Fruit fly (Drosophila melanogaster) whole organism, embryonic: ENCODE measurements around the gene Ist1.

Experiments
- Atf-2 ChIP-seq: fragments of 200-800 bp; sonication (Bioruptor generic); optimal IDR thresholded peaks from 2 replicates; lab custom pipeline; 2016; ENCODE audit warnings: missing biosample characterization, missing genetic modification characterization
- Atf6 ChIP-seq: fragments of 200-800 bp; sonication (Bioruptor generic); IDR thresholded peaks from 2 replicates; pipeline ENCODE4 v1.3.6; 2022; ENCODE audit warnings: missing biosample characterization, missing genetic modification characterization
- BEAF-32 ChIP-seq: fragments of 200-800 bp; sonication (Bioruptor generic); optimal IDR thresholded peaks from 3 replicates; lab custom pipeline; 2017; ENCODE audit warnings: missing biosample characterization, missing genetic modification characterization, mild to moderate bottlenecking, moderate library complexity, missing genetic modification reagents
- CG10543 ChIP-seq: fragments of 200-800 bp; sonication (Bioruptor generic); optimal IDR thresholded peaks from 3 replicates; lab custom pipeline; 2017; ENCODE audit warnings: missing biosample characterization, mild to moderate bottlenecking, missing genetic modification characterization, moderate library complexity
- CG11247 ChIP-seq: fragments of 200-800 bp; sonication (Bioruptor generic); IDR thresholded peaks from 2 replicates; pipeline ENCODE4 v1.3.6; 2022; ENCODE audit warnings: missing biosample characterization, missing genetic modification characterization
- CG13123 ChIP-seq: fragments of 200-800 bp; sonication (Bioruptor generic); optimal IDR thresholded peaks from 2 replicates; lab custom pipeline; 2016; ENCODE audit warnings: missing biosample characterization, missing genetic modification characterization
- CG13624 ChIP-seq: fragments of 200-800 bp; sonication (Bioruptor generic); optimal IDR thresholded peaks from 2 replicates; lab custom pipeline; 2016; ENCODE audit warnings: missing biosample characterization, missing genetic modification characterization
- CG13775 ChIP-seq: fragments of 200-800 bp; sonication (Bioruptor generic); optimal IDR thresholded peaks from 3 replicates; lab custom pipeline; 2017; ENCODE audit warnings: missing biosample characterization, mild to moderate bottlenecking, missing genetic modification characterization
- CG1529 ChIP-seq: fragments of 200-800 bp; sonication (Bioruptor generic); optimal IDR thresholded peaks from 3 replicates; lab custom pipeline; 2018; ENCODE audit warnings: missing biosample characterization, missing genetic modification characterization
- CG16815 ChIP-seq: fragments of 200-800 bp; sonication (Bioruptor generic); optimal IDR thresholded peaks from 3 replicates; lab custom pipeline; 2017; ENCODE audit warnings: missing biosample characterization, mild to moderate bottlenecking, missing genetic modification characterization
- CG1832 ChIP-seq: fragments of 200-800 bp; sonication (Bioruptor generic); optimal IDR thresholded peaks from 2 replicates; lab custom pipeline; 2017; ENCODE audit warnings: missing biosample characterization, mild to moderate bottlenecking, missing genetic modification characterization, inconsistent platforms
- CG30403 ChIP-seq: fragments of 200-800 bp; sonication (Bioruptor generic); optimal IDR thresholded peaks from 3 replicates; lab custom pipeline; 2016; ENCODE audit warnings: missing biosample characterization, missing genetic modification characterization
- CG3163 ChIP-seq: fragments of 200-800 bp; sonication (Bioruptor generic); optimal IDR thresholded peaks from 3 replicates; lab custom pipeline; 2016; ENCODE audit warnings: missing biosample characterization, missing genetic modification characterization
- CG33213 ChIP-seq: fragments of 200-800 bp; sonication (Bioruptor generic); optimal IDR thresholded peaks from 3 replicates; lab custom pipeline; 2016; ENCODE audit warnings: missing biosample characterization, missing genetic modification characterization
- CG42726 ChIP-seq: fragments of 200-800 bp; sonication (Bioruptor generic); IDR thresholded peaks from 2 replicates; pipeline ENCODE4 v1.3.6; 2022; ENCODE audit warnings: missing biosample characterization, missing genetic modification characterization; ENCODE audit not compliant: partially characterized antibody
- CG4282 ChIP-seq: fragments of 200-800 bp; sonication (Bioruptor generic); optimal IDR thresholded peaks from 2 replicates; lab custom pipeline; 2016; ENCODE audit warnings: missing biosample characterization, missing genetic modification characterization
- CG4328 ChIP-seq: fragments of 200-800 bp; sonication (Bioruptor generic); optimal IDR thresholded peaks from 3 replicates; lab custom pipeline; 2017; ENCODE audit warnings: missing biosample characterization, missing genetic modification reagents, missing genetic modification characterization
- CG6654 ChIP-seq: fragments of 200-800 bp; sonication (Bioruptor generic); optimal IDR thresholded peaks from 2 replicates; lab custom pipeline; 2017; ENCODE audit warnings: missing biosample characterization, mild to moderate bottlenecking, missing genetic modification characterization
- CG6791 ChIP-seq: fragments of 200-800 bp; sonication (Bioruptor generic); IDR thresholded peaks from 3 replicates; pipeline ENCODE4 v1.3.6; 2022; ENCODE audit warnings: missing biosample characterization, missing genetic modification characterization; ENCODE audit not compliant: partially characterized antibody
- CG7271 ChIP-seq: fragments of 200-800 bp; sonication (Bioruptor generic); optimal IDR thresholded peaks from 2 replicates; lab custom pipeline; 2018; ENCODE audit warnings: missing biosample characterization, mild to moderate bottlenecking, missing genetic modification characterization, moderate library complexity
- CG7556 ChIP-seq: fragments of 200-800 bp; sonication (Bioruptor generic); optimal IDR thresholded peaks from 2 replicates; lab custom pipeline; 2017; ENCODE audit warnings: missing biosample characterization, mild to moderate bottlenecking, missing genetic modification characterization
- CG8388 ChIP-seq: fragments of 200-800 bp; sonication (Bioruptor generic); optimal IDR thresholded peaks from 2 replicates; lab custom pipeline; 2019; ENCODE audit warnings: missing biosample characterization, mild to moderate bottlenecking, missing genetic modification characterization, moderate library complexity
- CG8944 ChIP-seq: fragments of 200-800 bp; sonication (Bioruptor generic); optimal IDR thresholded peaks from 3 replicates; lab custom pipeline; 2016; ENCODE audit warnings: missing biosample characterization, missing genetic modification characterization
- CG9215 ChIP-seq: fragments of 200-800 bp; sonication (Bioruptor generic); IDR thresholded peaks from 2 replicates; pipeline ENCODE4 v1.3.6; 2022; ENCODE audit warnings: missing biosample characterization, missing genetic modification characterization
- Fer3 ChIP-seq: fragments of 200-800 bp; sonication (Bioruptor generic); optimal IDR thresholded peaks from 2 replicates; lab custom pipeline; 2018; ENCODE audit warnings: missing biosample characterization, mild to moderate bottlenecking, missing genetic modification characterization, moderate library complexity
- HLH54F ChIP-seq: fragments of 200-800 bp; sonication (Bioruptor generic); optimal IDR thresholded peaks from 3 replicates; lab custom pipeline; 2016; ENCODE audit warnings: missing biosample characterization, missing genetic modification characterization
- HLHmδ ChIP-seq: fragments of 200-800 bp; sonication (Bioruptor generic); optimal IDR thresholded peaks from 2 replicates; lab custom pipeline; 2018; ENCODE audit warnings: missing biosample characterization, mild to moderate bottlenecking, missing genetic modification characterization, moderate library complexity
- HmgD ChIP-seq: fragments of 200-800 bp; sonication (Bioruptor generic); optimal IDR thresholded peaks from 3 replicates; lab custom pipeline; 2016; ENCODE audit warnings: missing biosample characterization, missing genetic modification characterization
- Hr39 ChIP-seq: fragments of >200 bp; optimal IDR thresholded peaks from 2 replicates; lab custom pipeline; 2017
- Oaz ChIP-seq: fragments of 200-800 bp; sonication (Bioruptor generic); IDR thresholded peaks from 2 replicates; pipeline ENCODE4 v1.3.6; 2022; ENCODE audit warnings: missing biosample characterization, missing genetic modification characterization
- Oli ChIP-seq: fragments of 200-800 bp; sonication (Bioruptor generic); optimal IDR thresholded peaks from 2 replicates; lab custom pipeline; 2018; ENCODE audit warnings: missing biosample characterization, mild to moderate bottlenecking, missing genetic modification characterization, moderate library complexity
- Ravus ChIP-seq: fragments of 200-800 bp; sonication (Bioruptor generic); IDR thresholded peaks from 2 replicates; pipeline ENCODE4 v1.3.6; 2022; ENCODE audit warnings: missing biosample characterization, missing genetic modification characterization
- Tbp ChIP-seq: fragments of >200 bp; optimal IDR thresholded peaks from 2 replicates; lab custom pipeline; 2018; ENCODE audit warnings: missing biosample characterization, missing genetic modification characterization
- abd-A ChIP-seq: fragments of 200-800 bp; sonication (Bioruptor generic); optimal IDR thresholded peaks from 3 replicates; lab custom pipeline; 2019; ENCODE audit warnings: missing biosample characterization, mild to moderate bottlenecking, missing genetic modification characterization, moderate library complexity
- amos ChIP-seq: fragments of 200-800 bp; sonication (Bioruptor generic); IDR thresholded peaks from 2 replicates; pipeline ENCODE4 v1.3.6; 2022; ENCODE audit warnings: missing biosample characterization, missing genetic modification characterization; ENCODE audit not compliant: partially characterized antibody
- chn ChIP-seq: fragments of 200-800 bp; sonication (Bioruptor generic); optimal IDR thresholded peaks from 2 replicates; lab custom pipeline; 2016; ENCODE audit warnings: missing biosample characterization, missing genetic modification characterization
- dmrt11E ChIP-seq: fragments of 200-800 bp; sonication (Bioruptor generic); optimal IDR thresholded peaks from 3 replicates; lab custom pipeline; 2018; ENCODE audit warnings: missing biosample characterization, mild to moderate bottlenecking, missing genetic modification characterization, moderate library complexity
- dpn ChIP-seq, 2 experiments: fragments of 200-800 bp; sonication (Bioruptor generic); optimal IDR thresholded peaks; 3 replicates each; lab custom pipeline; 2016; ENCODE audit warnings: missing biosample characterization in 2 of 2, missing genetic modification characterization in 2 of 2
- fd96Cb ChIP-seq: fragments of 200-800 bp; sonication (Bioruptor generic); optimal IDR thresholded peaks from 2 replicates; lab custom pipeline; 2018; ENCODE audit warnings: missing biosample characterization, mild to moderate bottlenecking, missing genetic modification characterization, moderate library complexity
- h ChIP-seq: fragments of >200 bp; optimal IDR thresholded peaks from 2 replicates; lab custom pipeline; 2017
- lilli ChIP-seq: fragments of 200-800 bp; sonication (Bioruptor generic); optimal IDR thresholded peaks from 3 replicates; lab custom pipeline; 2016; ENCODE audit warnings: missing biosample characterization, missing genetic modification characterization
- nerfin-2 ChIP-seq: fragments of 200-800 bp; sonication (Bioruptor generic); IDR thresholded peaks from 2 replicates; pipeline ENCODE4 v1.3.6; 2022; ENCODE audit warnings: missing biosample characterization, missing genetic modification characterization; ENCODE audit not compliant: partially characterized antibody
- onecut ChIP-seq: fragments of 200-800 bp; sonication (Bioruptor generic); IDR thresholded peaks from 2 replicates; pipeline ENCODE4 v1.3.6; 2022; ENCODE audit warnings: missing biosample characterization, missing genetic modification characterization
- salm ChIP-seq: fragments of 200-800 bp; sonication (Bioruptor generic); optimal IDR thresholded peaks from 2 replicates; lab custom pipeline; 2018; ENCODE audit warnings: missing biosample characterization, mild to moderate bottlenecking, missing genetic modification characterization
- schlank ChIP-seq: fragments of 200-800 bp; sonication (Bioruptor generic); optimal IDR thresholded peaks from 2 replicates; lab custom pipeline; 2018; ENCODE audit warnings: missing biosample characterization, mild to moderate bottlenecking, missing genetic modification characterization
- sisA ChIP-seq: fragments of 200-800 bp; sonication (Bioruptor generic); IDR thresholded peaks from 2 replicates; pipeline ENCODE4 v1.3.6; 2022; ENCODE audit warnings: missing biosample characterization, missing genetic modification characterization
- tin ChIP-seq: fragments of 200-800 bp; sonication (Bioruptor generic); optimal IDR thresholded peaks from 3 replicates; lab custom pipeline; 2016; ENCODE audit warnings: missing biosample characterization, missing genetic modification characterization
- tx ChIP-seq: fragments of 200-800 bp; sonication (Bioruptor generic); optimal IDR thresholded peaks from 2 replicates; lab custom pipeline; 2016; ENCODE audit warnings: missing biosample characterization, missing genetic modification characterization
- wek ChIP-seq: fragments of 200-800 bp; sonication (Bioruptor generic); optimal IDR thresholded peaks from 3 replicates; lab custom pipeline; 2018; ENCODE audit warnings: missing biosample characterization, mild to moderate bottlenecking, missing genetic modification characterization, moderate library complexity
- zf30C ChIP-seq: fragments of 200-800 bp; sonication (Bioruptor generic); optimal IDR thresholded peaks from 3 replicates; lab custom pipeline; 2018; ENCODE audit warnings: missing biosample characterization, mild to moderate bottlenecking, missing genetic modification characterization

Ist1 gene

DNA sequence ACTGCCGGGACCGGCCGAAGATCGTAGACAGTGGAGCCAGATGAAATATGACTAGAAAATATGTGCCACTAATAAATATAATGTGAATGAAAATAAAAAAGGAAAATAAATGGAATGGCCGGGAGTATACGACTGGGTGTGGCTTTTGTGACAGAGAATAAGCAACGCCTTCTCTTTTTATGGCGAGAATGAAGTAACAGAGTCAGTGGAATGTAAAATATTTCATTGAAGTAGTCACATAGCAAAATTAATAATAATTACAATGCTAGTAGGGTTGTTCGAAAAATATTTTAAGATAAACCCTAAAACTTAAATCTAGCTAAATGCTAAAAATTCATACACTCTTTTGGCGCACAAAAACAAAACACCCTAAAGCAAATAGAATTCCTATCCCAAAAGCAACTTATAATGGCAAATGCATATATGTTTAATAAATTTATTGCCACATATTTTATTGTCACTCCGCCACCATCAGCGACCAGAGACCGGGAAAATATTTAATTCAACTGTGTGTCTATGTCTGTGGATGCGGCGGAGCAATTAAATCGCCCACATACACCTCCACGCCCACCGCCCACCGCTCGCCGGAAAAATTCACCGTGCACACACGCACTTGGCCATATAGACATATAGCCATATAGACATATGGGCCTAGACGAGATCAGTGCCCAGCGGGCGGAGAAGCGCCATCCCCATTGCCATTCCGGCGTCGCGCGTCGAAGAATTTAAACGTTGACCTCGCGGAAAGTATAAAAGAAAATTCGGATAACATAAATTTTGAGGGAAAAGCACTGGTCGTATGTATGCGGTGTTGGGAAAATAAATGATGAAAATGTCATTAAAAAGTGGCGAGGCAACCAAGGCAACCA, 49.3 kb downstream of the Ist1 start:
- TF ChIP-seq Atf-2 (no peak), onecut (no peak), chn (GFP tag; lab: Kevin White, UChicago) (no peak), CG7556 (no peak), dmrt11E (no peak), dpn (GFP tag; optimal IDR thresholded peaks at IDR 0.05; lab: Kevin White, UChicago) (no peak), schlank (tag; lab: Kevin White, UChicago) (no peak), CG4328 (peak; percentile 42), CG7271 (tag; lab: Kevin White, UChicago) (no peak), tx (GFP tag; lab: Kevin White, UChicago) (no peak), Oli (peak; percentile 13), abd-A (tag; lab: Kevin White, UChicago) (peak; percentile 0), lilli (GFP tag; lab: Kevin White, UChicago) (peak; percentile 13), tin (GFP tag; lab: Kevin White, UChicago) (no peak), CG10543 (peak; percentile 74), CG9215 (GFP tag; lab: Robert Waterston, UW) (no peak), CG13123 (GFP tag; lab: Kevin White, UChicago) (no peak), fd96Cb (tag; lab: Kevin White, UChicago) (no peak), Hr39 (lab: Kevin White, UChicago) (no peak), h (lab: Kevin White, UChicago) (no peak), CG8388 (GFP tag; lab: Kevin White, UChicago) (no peak), CG13624 (no peak), wek (GFP tag; lab: Kevin White, UChicago) (no peak), zf30C (GFP tag; lab: Kevin White, UChicago) (no peak), CG1529 (GFP tag; lab: Kevin White, UChicago) (no peak), Ravus (GFP tag; lab: Robert Waterston, UW) (no peak), BEAF-32 (no peak), CG30403 (GFP tag; lab: Kevin White, UChicago) (peak; percentile 18), CG33213 (GFP tag; lab: Kevin White, UChicago) (no peak), CG11247 (no peak), CG4282 (GFP tag; lab: Kevin White, UChicago) (no peak), nerfin-2 (GFP tag; lab: Robert Waterston, UW) (no peak), CG6791 (GFP tag; lab: Robert Waterston, UW) (no peak), HLHmδ (GFP tag; lab: Kevin White, UChicago) (no peak), CG13775 (GFP tag; lab: Kevin White, UChicago) (no peak), CG16815 (GFP tag; lab: Kevin White, UChicago) (no peak), HLH54F (GFP tag; lab: Kevin White, UChicago) (no peak), CG8944 (GFP tag; lab: Kevin White, UChicago) (no peak), CG42726 (GFP tag; lab: Robert Waterston, UW) (no peak), Tbp (GFP tag; lab: Kevin White, UChicago) (no peak), Fer3 (tag; lab: Kevin White, UChicago) (peak; percentile 30), Oaz (no peak), amos (no peak), CG6654 (no peak), Atf6 (GFP tag; lab: Robert Waterston, UW) (no peak), sisA (GFP tag; lab: Robert Waterston, UW) (no peak), CG3163 (GFP tag; lab: Kevin White, UChicago) (no peak), HmgD (GFP tag; lab: Kevin White, UChicago) (no peak), salm (tag; lab: Kevin White, UChicago) (no peak), CG1832 (GFP tag; lab: Kevin White, UChicago) (no peak)
